Fruit fly (Drosophila melanogaster): ENCODE measurements around the gene MED30.

MED30 gene

DNA sequence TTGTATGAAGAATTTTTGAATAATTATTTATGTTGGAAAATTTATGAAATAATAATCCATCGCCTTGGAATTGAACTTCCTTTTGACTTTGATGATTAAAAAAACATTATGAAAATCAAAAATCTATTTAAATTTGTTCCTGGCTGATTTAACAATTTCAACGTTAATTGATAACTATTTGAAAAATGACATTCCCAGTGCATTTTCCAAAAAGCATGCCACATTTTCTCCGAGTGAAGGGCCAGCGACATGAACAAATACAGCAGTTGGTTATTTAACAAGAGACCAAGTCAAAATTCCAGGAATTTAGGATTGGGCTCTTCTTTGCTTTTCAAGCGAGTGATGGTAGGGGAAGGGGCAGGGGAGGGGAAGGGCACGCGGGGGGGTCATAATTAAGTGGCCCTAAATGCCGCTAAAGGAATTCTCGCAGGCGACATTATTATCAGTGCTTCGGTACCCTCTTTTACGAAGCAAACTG, 31.5 kb downstream of the MED30 start (continued):
- TF ChIP-seq Blimp-1 (GFP tag; optimal IDR thresholded peaks at IDR 0.05) (peak; percentile 36), CG31627 (GFP tag; optimal IDR thresholded peaks at IDR 0.05) (peak; percentile 69), net (GFP tag; optimal IDR thresholded peaks at IDR 0.05) (peak; percentile 59), CG6163 (GFP tag; IDR thresholded peaks at IDR 0.05) (peak; percentile 49; the same call in 2 of the 3 replicates), Sox15 (GFP tag; optimal IDR thresholded peaks at IDR 0.05) (peak; percentile 28), Eip93F (GFP tag; optimal IDR thresholded peaks at IDR 0.05) (peak; percentile 3), Ets96B (tag; optimal IDR thresholded peaks at IDR 0.05) (peak; percentile 88), CG11294 (GFP tag; IDR thresholded peaks at IDR 0.05) (no peak), Gug (GFP tag; IDR thresholded peaks at IDR 0.05) (no peak), CG8119 (GFP tag; IDR thresholded peaks at IDR 0.05) (peak; percentile 68), spab (GFP tag; optimal IDR thresholded peaks at IDR 0.05) (peak; percentile 85), CG15336 (GFP tag; IDR thresholded peaks at IDR 0.05) (peak; percentile 63), Eip78C (GFP tag) (peak; percentile 93), eg (GFP tag; IDR thresholded peaks at IDR 0.05) (peak; percentile 33; the same call in 1 of the 3 replicates), CG10631 (GFP tag; optimal IDR thresholded peaks at IDR 0.05) (peak; percentile 81), lz (GFP tag; optimal IDR thresholded peaks at IDR 0.05) (peak; percentile 73)

DNA sequence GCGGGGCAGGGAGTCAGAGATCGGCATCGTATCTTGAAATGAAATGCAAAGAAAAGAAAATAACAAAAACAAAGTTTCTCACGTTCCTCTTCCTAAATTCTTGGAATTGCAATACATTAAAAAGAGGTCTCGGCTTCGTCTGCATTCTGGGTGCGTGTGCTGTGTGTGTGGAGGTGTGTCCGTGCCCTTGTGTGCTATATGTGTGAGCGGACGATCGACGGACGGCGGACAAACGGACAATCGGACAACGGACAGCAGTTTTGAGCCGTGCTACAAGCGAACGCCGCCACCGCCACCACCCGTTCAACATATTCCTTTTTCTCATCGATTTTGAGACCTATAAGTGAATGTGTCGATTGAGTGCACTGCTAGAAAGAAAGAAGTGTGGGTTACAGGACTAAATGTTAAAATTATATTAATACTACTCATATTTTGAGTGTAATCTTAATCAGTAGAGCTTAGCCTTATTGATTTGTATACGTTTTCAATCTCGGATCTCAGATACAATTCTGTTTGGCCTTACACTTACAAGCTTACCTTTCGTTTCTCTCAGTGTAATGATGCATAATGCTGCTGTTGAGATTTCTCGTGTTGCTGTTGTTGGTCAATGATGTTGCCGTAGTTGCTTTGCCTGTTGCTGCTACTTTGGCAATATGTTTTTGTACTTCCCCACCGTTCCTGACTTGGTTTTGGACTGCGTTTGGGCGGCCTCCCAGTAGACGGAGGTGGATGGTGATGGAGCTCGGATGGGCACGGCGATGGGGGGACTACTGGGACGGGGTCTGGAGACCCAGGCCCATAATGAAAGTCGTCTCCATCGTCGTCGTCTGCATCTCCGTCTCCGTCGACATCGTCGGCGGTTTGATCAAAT, 32.6 kb downstream of the MED30 start:
- TF ChIP-seq esn (GFP tag; optimal IDR thresholded peaks at IDR 0.05): peak; percentile 98
- TF ChIP-seq CG8319 (GFP tag; optimal IDR thresholded peaks at IDR 0.05): peak; percentile 87
- TF ChIP-seq CG8119 (GFP tag; IDR thresholded peaks at IDR 0.05): peak; percentile 86
- TF ChIP-seq OdsH (GFP tag; optimal IDR thresholded peaks at IDR 0.05): peak; percentile 93
- TF ChIP-seq svp (GFP tag): peak; percentile 98
- peak; percentile 95 for TF ChIP-seq dsx (GFP tag; optimal IDR thresholded peaks at IDR 0.05; ENCODE audit: poor library complexity, severe bottlenecking)
- TF ChIP-seq eg (GFP tag; IDR thresholded peaks at IDR 0.05): peak; percentile 74
- TF ChIP-seq fd85E (GFP tag; optimal IDR thresholded peaks at IDR 0.05): peak; percentile 75
- peak; percentile 94 for TF ChIP-seq CG6163 (GFP tag; IDR thresholded peaks at IDR 0.05)
- TF ChIP-seq net (GFP tag; optimal IDR thresholded peaks at IDR 0.05): peak; percentile 89
- peak; percentile 97 for TF ChIP-seq Met (GFP tag; optimal IDR thresholded peaks at IDR 0.05)
- TF ChIP-seq ss (GFP tag; optimal IDR thresholded peaks at IDR 0.05): peak; percentile 94 to 95
- TF ChIP-seq CG1621 (tag; optimal IDR thresholded peaks at IDR 0.05): peak; percentile 94
- no peak for TF ChIP-seq Hr38 (GFP tag; optimal IDR thresholded peaks at IDR 0.05)
- TF ChIP-seq CG6276 (GFP tag; optimal IDR thresholded peaks at IDR 0.05): peak; percentile 82
- TF ChIP-seq CG15336 (GFP tag; IDR thresholded peaks at IDR 0.05): peak; percentile 84
- peak; percentile 99 for TF ChIP-seq Eip78C (GFP tag)
- peak; percentile 93 for TF ChIP-seq cyc (GFP tag; optimal IDR thresholded peaks at IDR 0.05)
- TF ChIP-seq Smox (GFP tag; optimal IDR thresholded peaks at IDR 0.05): peak; percentile 95
- TF ChIP-seq CG11762 (GFP tag; optimal IDR thresholded peaks at IDR 0.05; ENCODE audit: insufficient read depth): peak; percentile 93
- peak; percentile 34 for TF ChIP-seq fkh (GFP tag; optimal IDR thresholded peaks at IDR 0.05)
- TF ChIP-seq CG11294 (GFP tag; IDR thresholded peaks at IDR 0.05): peak; percentile 53; the same call in 1 of the 2 replicates
- TF ChIP-seq Hr4 (GFP tag; optimal IDR thresholded peaks at IDR 0.05): peak; percentile 87
- peak; percentile 93 for TF ChIP-seq pdm3 (GFP tag; optimal IDR thresholded peaks at IDR 0.05)
- peak; percentile 97 for TF ChIP-seq Sox102F (GFP tag; optimal IDR thresholded peaks at IDR 0.05)
- TF ChIP-seq topi (GFP tag; optimal IDR thresholded peaks at IDR 0.05): peak; percentile 96
- peak; percentile 83 for TF ChIP-seq CG4318 (GFP tag; optimal IDR thresholded peaks at IDR 0.05)
- TF ChIP-seq CG31627 (GFP tag; optimal IDR thresholded peaks at IDR 0.05): peak; percentile 94
- TF ChIP-seq acj6 (GFP tag; optimal IDR thresholded peaks at IDR 0.05): peak; percentile 95
- peak; percentile 86 for TF ChIP-seq CG16779 (tag; optimal IDR thresholded peaks at IDR 0.05)
- TF ChIP-seq Lpt (GFP tag; optimal IDR thresholded peaks at IDR 0.05): peak; percentile 77
- TF ChIP-seq Sox14 (GFP tag; optimal IDR thresholded peaks at IDR 0.05): peak; percentile 94
- peak; percentile 87 for TF ChIP-seq CG9139 (GFP tag; optimal IDR thresholded peaks at IDR 0.05)
- TF ChIP-seq fd59A (GFP tag; optimal IDR thresholded peaks at IDR 0.05): peak; percentile 95
- peak; percentile 96 for TF ChIP-seq vri (GFP tag; optimal IDR thresholded peaks at IDR 0.05)
- peak; percentile 85 for TF ChIP-seq CG7368 (GFP tag; optimal IDR thresholded peaks at IDR 0.05)
- TF ChIP-seq achi (GFP tag; optimal IDR thresholded peaks at IDR 0.05): peak; percentile 93
- peak; percentile 95 for TF ChIP-seq CG3919 (GFP tag; optimal IDR thresholded peaks at IDR 0.05)
- peak; percentile 86 for TF ChIP-seq CG11902 (GFP tag; optimal IDR thresholded peaks at IDR 0.05)
- peak; percentile 95 for TF ChIP-seq lz (GFP tag; optimal IDR thresholded peaks at IDR 0.05)

Data from whole organism, prepupa.